Worm (Caenorhabditis elegans) whole organism, L1 larva: Measurements from ENCODE around the gene ccch-1.
A peak's percentile ranks its signal among the peaks of the same experiment; 100 is the strongest.

Source experiments
- aha-1 ChIP-seq: fragments of 150-350 bp; optimal IDR thresholded peaks from 2 replicates; lab custom pipeline; 2014; ENCODE audit warnings: missing biosample characterization, missing genetic modification characterization
- blmp-1 ChIP-seq: fragments of 150-350 bp; optimal IDR thresholded peaks from 2 replicates; lab custom pipeline; 2014; ENCODE audit warnings: missing biosample characterization, missing genetic modification characterization
- elt-2 ChIP-seq: sonication (generic microtip); optimal IDR thresholded peaks from 2 replicates; lab custom pipeline; 2016; ENCODE audit warnings: missing genetic modification characterization, mild to moderate bottlenecking, inconsistent platforms, missing compliant biosample characterization, missing genetic modification reagents
- elt-3 ChIP-seq, 6 experiments: fragments of 150-350 bp in 1 of 6; sonication (generic microtip); optimal IDR thresholded peaks; 2 replicates each; lab custom pipeline; 2017 to 2018; ENCODE audit warnings: missing biosample characterization in 6 of 6, missing genetic modification characterization in 6 of 6, inconsistent platforms in 1 of 6
- lin-15B ChIP-seq: fragments of 150-350 bp; sonication (generic microtip); optimal IDR thresholded peaks from 3 replicates; lab custom pipeline; 2014; ENCODE audit warnings: missing biosample characterization, missing genetic modification characterization
- lir-3 ChIP-seq: sonication (generic microtip); optimal IDR thresholded peaks from 2 replicates; lab custom pipeline; 2016; ENCODE audit warnings: mild to moderate bottlenecking, missing genetic modification characterization, moderate library complexity, missing compliant biosample characterization; ENCODE audit not compliant: poor library complexity
- lsy-2 ChIP-seq, 2 experiments: fragments of 150-350 bp; optimal IDR thresholded peaks; 2 replicates each; lab custom pipeline; 2014; ENCODE audit warnings: missing biosample characterization in 2 of 2, missing genetic modification characterization in 2 of 2
- mep-1 ChIP-seq: fragments of 150-350 bp; optimal IDR thresholded peaks from 2 replicates; lab custom pipeline; 2014; ENCODE audit warnings: missing biosample characterization, missing genetic modification characterization
- nhr-12 ChIP-seq: sonication (generic microtip); optimal IDR thresholded peaks from 2 replicates; lab custom pipeline; 2017; ENCODE audit warnings: missing biosample characterization, missing genetic modification characterization
- sox-4 ChIP-seq: sonication (generic microtip); optimal IDR thresholded peaks from 2 replicates; lab custom pipeline; 2016; ENCODE audit warnings: missing genetic modification characterization, missing compliant biosample characterization
- tbx-2 ChIP-seq: sonication (generic microtip); optimal IDR thresholded peaks from 2 replicates; lab custom pipeline; 2016; ENCODE audit warnings: missing genetic modification characterization, missing compliant biosample characterization
- unc-30 ChIP-seq: sonication (generic microtip); optimal IDR thresholded peaks from 2 replicates; lab custom pipeline; 2017; ENCODE audit warnings: missing biosample characterization, missing genetic modification characterization
- unc-62 ChIP-seq: fragments of 150-350 bp; optimal IDR thresholded peaks from 2 replicates; lab custom pipeline; 2014; ENCODE audit warnings: missing biosample characterization, missing genetic modification reagents, missing genetic modification characterization
- ztf-11 ChIP-seq, 2 experiments: sonication (generic microtip); optimal IDR thresholded peaks; 2 replicates each; lab custom pipeline; 2016 to 2017; ENCODE audit warnings: missing genetic modification characterization in 2 of 2, missing biosample characterization in 1 of 2, missing compliant biosample characterization in 1 of 2

DNA sequence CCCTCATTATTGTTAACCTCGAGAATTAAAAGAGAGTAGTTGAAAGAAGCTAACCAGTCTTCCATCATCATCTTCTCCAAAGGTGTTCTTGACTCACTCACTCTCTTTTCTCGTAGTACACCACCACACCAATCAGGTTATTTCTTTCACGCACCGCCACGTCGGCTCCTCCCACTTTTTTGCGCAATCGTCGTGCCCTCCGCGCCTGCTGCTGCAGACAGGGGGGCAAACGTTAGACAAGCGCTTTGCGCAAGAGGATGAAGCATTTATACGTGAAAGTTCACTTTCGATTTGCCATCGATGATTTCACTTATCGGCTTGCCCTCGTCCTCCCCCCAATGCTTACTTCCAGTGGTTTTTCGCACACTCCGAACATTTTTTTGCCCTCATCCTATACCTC is 2.3 kb upstream of the ccch-1 start:
- no peak for TF ChIP-seq lin-15B (tag; lab: Kevin White, UChicago)
- no peak for TF ChIP-seq unc-30 (tag; lab: Kevin White, UChicago)
- TF ChIP-seq blmp-1 (tag; lab: Kevin White, UChicago) = peak; percentile 93
- TF ChIP-seq sox-4 (tag; lab: Kevin White, UChicago) = no peak
- no peak for TF ChIP-seq nhr-12 (tag; lab: Kevin White, UChicago)
- TF ChIP-seq elt-3 (tag; optimal IDR thresholded peaks at IDR 0.05; lab: Kevin White, UChicago) = no peak
- no peak for TF ChIP-seq lir-3
- no peak for TF ChIP-seq ztf-11 (tag; optimal IDR thresholded peaks at IDR 0.05; lab: Kevin White, UChicago)
- TF ChIP-seq lsy-2 (tag; optimal IDR thresholded peaks at IDR 0.05; lab: Kevin White, UChicago) = no peak
- TF ChIP-seq elt-2 (tag; lab: Kevin White, UChicago) = no peak
- no peak for TF ChIP-seq aha-1 (tag; lab: Kevin White, UChicago)
- no peak for TF ChIP-seq unc-62 (GFP tag; lab: Kevin White, UChicago)
- no peak for TF ChIP-seq tbx-2 (tag; lab: Kevin White, UChicago)
- no peak for TF ChIP-seq mep-1 (tag; lab: Kevin White, UChicago)
